Fruit fly (Drosophila melanogaster) whole organism, embryonic: ENCODE measurements around the gene CG15200.

Source experiments
- ATbp ChIP-seq: fragments of 200-800 bp; sonication (Bioruptor generic); optimal IDR thresholded peaks from 2 replicates; lab custom pipeline; 2017; ENCODE audit warnings: missing biosample characterization, mild to moderate bottlenecking, missing genetic modification characterization, missing genetic modification reagents
- Atf-2 ChIP-seq: fragments of 200-800 bp; sonication (Bioruptor generic); optimal IDR thresholded peaks from 2 replicates; lab custom pipeline; 2016; ENCODE audit warnings: missing biosample characterization, missing genetic modification characterization
- BEAF-32 ChIP-seq: fragments of 200-800 bp; sonication (Bioruptor generic); optimal IDR thresholded peaks from 3 replicates; lab custom pipeline; 2017; ENCODE audit warnings: missing biosample characterization, missing genetic modification characterization, mild to moderate bottlenecking, moderate library complexity, missing genetic modification reagents
- CG11560 ChIP-seq: fragments of 200-800 bp; sonication (Bioruptor generic); IDR thresholded peaks from 3 replicates; pipeline ENCODE4 v1.3.6; 2022; ENCODE audit warnings: missing biosample characterization, missing genetic modification characterization
- CG12659 ChIP-seq: fragments of 200-800 bp; sonication (Bioruptor generic); optimal IDR thresholded peaks from 3 replicates; lab custom pipeline; 2017; ENCODE audit warnings: mild to moderate bottlenecking, missing biosample characterization, missing genetic modification reagents, missing genetic modification characterization
- CG16815 ChIP-seq: fragments of 200-800 bp; sonication (Bioruptor generic); optimal IDR thresholded peaks from 3 replicates; lab custom pipeline; 2017; ENCODE audit warnings: missing biosample characterization, mild to moderate bottlenecking, missing genetic modification characterization
- CG17328 ChIP-seq: fragments of 200-800 bp; sonication (Bioruptor generic); IDR thresholded peaks from 2 replicates; pipeline ENCODE4 v1.3.6; 2022; ENCODE audit warnings: missing biosample characterization, missing genetic modification characterization
- CG2875 ChIP-seq: fragments of 200-800 bp; sonication (Bioruptor generic); optimal IDR thresholded peaks from 2 replicates; lab custom pipeline; 2017; ENCODE audit warnings: missing biosample characterization, mild to moderate bottlenecking, missing genetic modification characterization, missing genetic modification reagents
- CG30020 ChIP-seq: fragments of 200-800 bp; optimal IDR thresholded peaks from 2 replicates; lab custom pipeline; 2019; ENCODE audit warnings: missing biosample characterization, mild to moderate bottlenecking, missing genetic modification characterization, moderate library complexity
- CG31365 ChIP-seq: fragments of 200-800 bp; sonication (Bioruptor generic); optimal IDR thresholded peaks from 2 replicates; lab custom pipeline; 2018; ENCODE audit warnings: missing biosample characterization, mild to moderate bottlenecking, missing genetic modification characterization
- CG31388 ChIP-seq: fragments of 200-800 bp; sonication (Bioruptor generic); optimal IDR thresholded peaks from 2 replicates; lab custom pipeline; 2016; ENCODE audit warnings: missing biosample characterization, missing genetic modification characterization
- CG3726 ChIP-seq: fragments of 200-800 bp; sonication (Bioruptor generic); IDR thresholded peaks from 3 replicates; pipeline ENCODE4, ENCODE4 v1.3.6; 2022; ENCODE audit warnings: missing biosample characterization, missing genetic modification characterization
- CG3847 ChIP-seq: fragments of 200-800 bp; sonication (Bioruptor generic); IDR thresholded peaks from 2 replicates; pipeline ENCODE4 v1.3.6; 2022; ENCODE audit warnings: missing biosample characterization, missing genetic modification characterization
- CG4820 ChIP-seq: fragments of 200-800 bp; sonication (Bioruptor generic); optimal IDR thresholded peaks from 3 replicates; lab custom pipeline; 2016; ENCODE audit warnings: missing biosample characterization, missing genetic modification characterization
- CG7271 ChIP-seq: fragments of 200-800 bp; sonication (Bioruptor generic); optimal IDR thresholded peaks from 2 replicates; lab custom pipeline; 2018; ENCODE audit warnings: missing biosample characterization, mild to moderate bottlenecking, missing genetic modification characterization, moderate library complexity
- CG7357 ChIP-seq: fragments of 200-800 bp; sonication (Bioruptor generic); IDR thresholded peaks from 3 replicates; pipeline ENCODE4 v1.3.6; 2022; ENCODE audit warnings: missing biosample characterization, missing genetic modification characterization
- CG7839 ChIP-seq: fragments of 200-800 bp; sonication (Bioruptor generic); optimal IDR thresholded peaks from 3 replicates; lab custom pipeline; 2018; ENCODE audit warnings: missing biosample characterization, mild to moderate bottlenecking, missing genetic modification characterization, moderate library complexity
- CG8924 ChIP-seq: fragments of 200-800 bp; optimal IDR thresholded peaks from 3 replicates; lab custom pipeline; 2019; ENCODE audit warnings: missing biosample characterization, mild to moderate bottlenecking, missing genetic modification characterization, moderate library complexity
- CG9609 ChIP-seq: fragments of 200-800 bp; sonication (Bioruptor generic); optimal IDR thresholded peaks from 3 replicates; lab custom pipeline; 2016; ENCODE audit warnings: missing biosample characterization, missing genetic modification characterization
- D ChIP-seq, 2 experiments: fragments of 200-800 bp in 1 of 2; fragments of >200 bp in 1 of 2; sonication (Bioruptor generic) in 1 of 2; optimal IDR thresholded peaks; 2 replicates in 1 of 2; 3 replicates in 1 of 2; lab custom pipeline; 2017; ENCODE audit warnings: mild to moderate bottlenecking in 1 of 2, missing biosample characterization in 1 of 2, missing genetic modification characterization in 1 of 2, missing genetic modification reagents in 1 of 2
- Dref ChIP-seq: fragments of 200-800 bp; sonication (Bioruptor generic); IDR thresholded peaks from 2 replicates; pipeline ENCODE4 v1.3.6; 2022; ENCODE audit warnings: missing biosample characterization, missing genetic modification characterization
- Fer2 ChIP-seq: fragments of 200-800 bp; sonication (Bioruptor generic); optimal IDR thresholded peaks from 2 replicates; lab custom pipeline; 2018; ENCODE audit warnings: missing biosample characterization, mild to moderate bottlenecking, missing genetic modification characterization, moderate library complexity
- Lhr ChIP-seq: fragments of 200-800 bp; sonication (Bioruptor generic); optimal IDR thresholded peaks from 3 replicates; lab custom pipeline; 2017; ENCODE audit warnings: mild to moderate bottlenecking, missing biosample characterization, missing genetic modification reagents, missing genetic modification characterization
- Mrtf ChIP-seq: fragments of 200-800 bp; sonication (Bioruptor generic); IDR thresholded peaks from 3 replicates; pipeline ENCODE4 v1.3.6; 2022; ENCODE audit warnings: missing biosample characterization, missing genetic modification characterization
- Myb ChIP-seq: fragments of 200-800 bp; sonication (Bioruptor generic); optimal IDR thresholded peaks from 2 replicates; lab custom pipeline; 2016; ENCODE audit warnings: missing biosample characterization, missing genetic modification characterization
- Nf-YA ChIP-seq: fragments of 200-800 bp; sonication (Bioruptor generic); IDR thresholded peaks from 2 replicates; pipeline ENCODE4 v1.3.6; 2022; ENCODE audit warnings: missing biosample characterization, missing genetic modification characterization
- Sin3A ChIP-seq: fragments of >200 bp; optimal IDR thresholded peaks from 2 replicates; lab custom pipeline; 2018
- Sry-δ ChIP-seq: fragments of 200-800 bp; sonication (Bioruptor generic); optimal IDR thresholded peaks from 2 replicates; lab custom pipeline; 2016; ENCODE audit warnings: missing biosample characterization, missing genetic modification characterization
- ato ChIP-seq: fragments of 200-800 bp; sonication (Bioruptor generic); IDR thresholded peaks from 2 replicates; pipeline ENCODE4 v1.3.6; 2022; ENCODE audit warnings: missing biosample characterization, missing genetic modification characterization; ENCODE audit not compliant: partially characterized antibody
- bcd ChIP-seq: fragments of 200-800 bp; sonication (Bioruptor generic); optimal IDR thresholded peaks from 2 replicates; lab custom pipeline; 2017; ENCODE audit warnings: missing biosample characterization, mild to moderate bottlenecking, missing genetic modification characterization
- cad ChIP-seq: fragments of >200 bp; optimal IDR thresholded peaks from 2 replicates; lab custom pipeline; 2017; ENCODE audit warnings: missing biosample characterization, missing genetic modification characterization
- cg ChIP-seq: fragments of 200-800 bp; sonication (Bioruptor generic); optimal IDR thresholded peaks from 3 replicates; lab custom pipeline; 2019; ENCODE audit warnings: missing biosample characterization, mild to moderate bottlenecking, missing genetic modification characterization, moderate library complexity
- chinmo ChIP-seq: fragments of 200-800 bp; sonication (Bioruptor generic); IDR thresholded peaks from 4 replicates; pipeline ENCODE4 v1.3.6; 2022; ENCODE audit warnings: missing biosample characterization, missing genetic modification characterization; ENCODE audit not compliant: partially characterized antibody
- ewg ChIP-seq: fragments of 200-800 bp; sonication (Bioruptor generic); optimal IDR thresholded peaks from 3 replicates; lab custom pipeline; 2017; ENCODE audit warnings: mild to moderate bottlenecking, missing biosample characterization, missing genetic modification reagents, missing genetic modification characterization
- gfzf ChIP-seq: fragments of 200-800 bp; sonication (Bioruptor generic); optimal IDR thresholded peaks from 2 replicates; lab custom pipeline; 2016; ENCODE audit warnings: missing biosample characterization, mild to moderate bottlenecking, missing genetic modification characterization, moderate library complexity
- ken ChIP-seq: fragments of 200-800 bp; sonication (Bioruptor generic); IDR thresholded peaks from 3 replicates; pipeline ENCODE4 v1.3.6; 2022; ENCODE audit warnings: missing biosample characterization, missing genetic modification characterization
- nerfin-1 ChIP-seq: fragments of 200-800 bp; sonication (Bioruptor generic); optimal IDR thresholded peaks from 3 replicates; lab custom pipeline; 2019; ENCODE audit warnings: missing biosample characterization, mild to moderate bottlenecking, missing genetic modification characterization, moderate library complexity
- nom ChIP-seq: fragments of 200-800 bp; sonication (Bioruptor generic); optimal IDR thresholded peaks from 2 replicates; lab custom pipeline; 2017; ENCODE audit warnings: missing biosample characterization, missing genetic modification characterization, mild to moderate bottlenecking, moderate library complexity, missing genetic modification reagents
- peb ChIP-seq: fragments of 200-800 bp; sonication (Bioruptor generic); IDR thresholded peaks from 2 replicates; pipeline ENCODE4 v1.3.6; 2022; ENCODE audit warnings: missing biosample characterization, missing genetic modification characterization
- pita ChIP-seq: fragments of 200-800 bp; sonication (Bioruptor generic); optimal IDR thresholded peaks from 2 replicates; lab custom pipeline; 2017; ENCODE audit warnings: missing biosample characterization, mild to moderate bottlenecking, missing genetic modification characterization
- ssp ChIP-seq: fragments of 200-800 bp; sonication (Bioruptor generic); IDR thresholded peaks from 2 replicates; pipeline ENCODE4 v1.3.6; 2022; ENCODE audit warnings: missing biosample characterization, missing genetic modification characterization
- stwl ChIP-seq: fragments of 200-800 bp; sonication (Bioruptor generic); optimal IDR thresholded peaks from 3 replicates; lab custom pipeline; 2018; ENCODE audit warnings: missing biosample characterization, mild to moderate bottlenecking, missing genetic modification characterization, moderate library complexity
- tll ChIP-seq, 2 experiments: fragments of 200-800 bp in 1 of 2; fragments of >200 bp in 1 of 2; sonication (Bioruptor generic) in 1 of 2; optimal IDR thresholded peaks; 2 replicates each; lab custom pipeline; 2017 to 2019; ENCODE audit warnings: missing biosample characterization in 2 of 2, missing genetic modification characterization in 2 of 2, mild to moderate bottlenecking in 1 of 2, moderate library complexity in 1 of 2
- tna ChIP-seq: fragments of 200-800 bp; sonication (Bioruptor generic); IDR thresholded peaks from 2 replicates; pipeline ENCODE4 v1.3.6; 2022; ENCODE audit warnings: missing biosample characterization, missing genetic modification characterization; ENCODE audit not compliant: partially characterized antibody
- unc-4 ChIP-seq: fragments of 200-800 bp; sonication (Bioruptor generic); IDR thresholded peaks from 2 replicates; pipeline ENCODE4 v1.3.6; 2022; ENCODE audit warnings: missing biosample characterization, missing genetic modification characterization; ENCODE audit not compliant: partially characterized antibody
- vvl ChIP-seq: fragments of 200-800 bp; sonication (Bioruptor generic); IDR thresholded peaks from 2 replicates; pipeline ENCODE4 v1.3.6; 2022; ENCODE audit warnings: missing biosample characterization, missing genetic modification characterization
- zen2 ChIP-seq: fragments of 200-800 bp; sonication (Bioruptor generic); IDR thresholded peaks from 3 replicates; pipeline ENCODE4 v1.3.6; 2022; ENCODE audit warnings: missing biosample characterization, missing genetic modification characterization; ENCODE audit not compliant: partially characterized antibody
- zf30C ChIP-seq: fragments of 200-800 bp; sonication (Bioruptor generic); optimal IDR thresholded peaks from 3 replicates; lab custom pipeline; 2018; ENCODE audit warnings: missing biosample characterization, mild to moderate bottlenecking, missing genetic modification characterization

Gene CG15200

DNA sequence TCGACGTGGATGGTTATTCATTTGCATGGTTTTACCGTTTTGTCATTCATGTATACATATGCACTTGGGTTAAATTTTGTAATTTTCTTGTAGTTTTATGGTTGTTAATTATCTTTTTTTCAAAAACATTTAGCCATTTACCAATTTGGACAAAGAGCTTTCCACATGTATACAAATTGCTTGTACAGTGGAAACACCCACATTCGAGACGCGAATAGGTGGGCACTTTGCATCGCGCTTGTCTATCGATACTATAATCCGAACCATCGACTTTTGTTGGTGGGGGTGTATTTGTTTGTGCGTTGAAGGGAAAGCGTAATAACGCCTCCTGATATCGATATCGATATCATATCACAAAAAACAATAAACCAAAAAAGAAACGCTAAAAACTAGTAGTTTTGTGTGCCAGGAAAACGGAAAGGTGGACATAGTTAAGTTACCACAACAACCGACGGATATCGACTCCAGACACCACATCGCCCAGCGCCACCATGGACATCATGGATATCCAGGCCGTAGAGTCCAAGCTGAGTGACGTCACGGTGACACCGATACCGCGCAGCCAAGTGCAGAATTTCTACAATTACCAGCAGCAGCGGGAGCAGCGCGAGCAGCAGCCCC, 45.1 kb upstream of the CG15200 start, which contains the start of gene CDK2AP1 (continued):
- TF ChIP-seq CG2875 (GFP tag; lab: Kevin White, UChicago) (no peak), nom (GFP tag; lab: Kevin White, UChicago) (peak; percentile 8), Nf-YA (GFP tag; lab: Robert Waterston, UW) (no peak), ewg (GFP tag; lab: Kevin White, UChicago) (peak; percentile 10), CG4820 (GFP tag; lab: Kevin White, UChicago) (no peak), bcd (GFP tag; lab: Kevin White, UChicago) (peak; percentile 38), D (optimal IDR thresholded peaks at IDR 0.05; lab: Kevin White, UChicago) (no peak), D (GFP tag; optimal IDR thresholded peaks at IDR 0.05; lab: Kevin White, UChicago) (no peak), Fer2 (tag; lab: Kevin White, UChicago) (no peak), chinmo (GFP tag; lab: Robert Waterston, UW) (peak; percentile 57; the same call in 1 of the 4 replicates), ken (GFP tag; lab: Robert Waterston, UW) (0 out of 3 replicates have a peak, but pooled peaks have one; percentile 10), CG3726 (no peak), Lhr (GFP tag; lab: Kevin White, UChicago) (peak; percentile 3), CG8924 (peak; percentile 31), nerfin-1 (tag; lab: Kevin White, UChicago) (peak; percentile 10), CG31388 (GFP tag; lab: Kevin White, UChicago) (no peak), Mrtf (GFP tag; lab: Robert Waterston, UW) (no peak), Sin3A (peak; percentile 19), vvl (peak; percentile 63), CG7357 (GFP tag; lab: Robert Waterston, UW) (peak; percentile 98), zen2 (GFP tag; lab: Robert Waterston, UW) (peak; percentile 61), CG17328 (peak; percentile 39; the same call in 1 of the 2 replicates), CG31365 (tag; lab: Kevin White, UChicago) (no peak), pita (GFP tag; lab: Kevin White, UChicago) (no peak), CG7271 (tag; lab: Kevin White, UChicago) (no peak), CG12659 (GFP tag; lab: Kevin White, UChicago) (peak; percentile 50), tna (GFP tag; lab: Robert Waterston, UW) (peak; percentile 81; the same call in 1 of the 2 replicates), Myb (GFP tag; lab: Kevin White, UChicago) (peak; percentile 57), CG11560 (tag; lab: Robert Waterston, UW) (no peak; the same call in 2 of the 3 replicates), CG30020 (tag; lab: Kevin White, UChicago) (peak; percentile 94), gfzf (peak; percentile 55), stwl (peak; percentile 46), CG3847 (GFP tag; lab: Robert Waterston, UW) (no peak), ssp (GFP tag; lab: Robert Waterston, UW) (peak; percentile 96), ato (GFP tag; lab: Robert Waterston, UW) (peak; percentile 80), CG9609 (GFP tag; lab: Kevin White, UChicago) (peak; percentile 1), cad (GFP tag; lab: Kevin White, UChicago) (no peak), Dref (GFP tag; lab: Robert Waterston, UW) (peak; percentile 89), BEAF-32 (peak; percentile 78), zf30C (GFP tag; lab: Kevin White, UChicago) (no peak), tll (GFP tag; optimal IDR thresholded peaks at IDR 0.05; lab: Kevin White, UChicago) (peak in 1 of 2 experiments; percentile 71), Sry-δ (peak; percentile 81), Atf-2 (GFP tag; lab: Kevin White, UChicago) (peak; percentile 18), CG7839 (tag; lab: Kevin White, UChicago) (peak; percentile 26), CG16815 (GFP tag; lab: Kevin White, UChicago) (no peak), ATbp (GFP tag; lab: Kevin White, UChicago) (no peak), peb (GFP tag; lab: Robert Waterston, UW) (no peak), cg (GFP tag; lab: Kevin White, UChicago) (no peak), unc-4 (GFP tag; lab: Robert Waterston, UW) (peak; percentile 65)
